Worm (Caenorhabditis elegans) whole organism, L4/young adult: Measurements from ENCODE around the gene F35H10.6.

Source experiments
- W03F9.2 ChIP-seq: fragments of 150-350 bp; optimal IDR thresholded peaks from 2 replicates; lab custom pipeline; 2014; ENCODE audit warnings: missing biosample characterization, missing genetic modification characterization
- dao-5 ChIP-seq: sonication (generic microtip); optimal IDR thresholded peaks from 2 replicates; lab custom pipeline; 2016; ENCODE audit warnings: missing genotype, missing genetic modification characterization, moderate library complexity, missing compliant biosample characterization
- him-1 ChIP-seq: sonication (generic microtip); optimal IDR thresholded peaks from 2 replicates; lab custom pipeline; 2016; ENCODE audit warnings: missing genotype, missing genetic modification reagents, missing genetic modification characterization, missing compliant biosample characterization

- TF ChIP-seq him-1 (tag; lab: Kevin White, UChicago) (no peak), W03F9.2 (tag; lab: Kevin White, UChicago) (no peak), dao-5 (no peak)
These were observed 16.5 kb upstream of the F35H10.6 start for ce11 chrIV:8283214-8283613.
